Fruit fly (Drosophila melanogaster): ENCODE data around the gene CG34258.

DNA sequence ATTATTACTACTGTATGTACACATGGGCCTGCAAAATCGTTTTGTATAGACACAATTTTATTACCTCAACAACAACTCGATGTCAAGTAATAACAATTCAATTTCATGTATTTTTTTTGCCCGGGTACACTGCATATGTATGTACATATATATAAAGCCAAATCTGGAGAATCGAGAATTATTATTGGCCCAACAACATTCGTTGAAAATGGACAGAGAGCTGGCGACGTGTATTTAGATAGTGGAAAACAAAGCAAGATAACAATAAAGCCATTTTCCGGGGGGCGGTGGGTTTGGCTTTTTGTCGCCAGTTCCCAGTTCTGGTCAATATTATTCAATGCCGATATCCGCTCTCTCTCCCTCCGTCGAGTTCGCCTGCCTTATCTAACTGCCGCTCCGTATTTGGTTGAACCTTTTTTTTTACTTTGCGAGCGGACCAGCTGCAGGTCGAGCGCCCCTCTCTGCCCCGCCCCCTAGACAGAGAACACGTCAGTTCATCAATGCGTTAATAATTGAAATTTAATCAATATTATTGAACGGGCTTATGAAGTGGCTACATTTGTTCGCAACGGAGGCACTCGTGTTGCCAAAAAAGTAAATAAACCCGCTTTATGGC is 21.9 kb downstream of the CG34258 start:
- TF ChIP-seq h (optimal IDR thresholded peaks at IDR 0.05) = no peak
- no peak for TF ChIP-seq Sin3A (optimal IDR thresholded peaks at IDR 0.05)
- no peak for TF ChIP-seq psq (optimal IDR thresholded peaks at IDR 0.05)
- TF ChIP-seq ttk (optimal IDR thresholded peaks at IDR 0.05) = no peak
- no peak for TF ChIP-seq insv (optimal IDR thresholded peaks at IDR 0.05)
- no peak for TF ChIP-seq Myc (optimal IDR thresholded peaks at IDR 0.05)
